Worm (Caenorhabditis elegans) whole organism, L1 larva: ENCODE measurements around the gene C34B4.5.

Experiments used
- C04F5.9 ChIP-seq: sonication (generic microtip); optimal IDR thresholded peaks from 2 replicates; lab custom pipeline; 2016; ENCODE audit warnings: missing genetic modification characterization, missing compliant biosample characterization
- C16A3.4 ChIP-seq: fragments of 150-350 bp; optimal IDR thresholded peaks from 2 replicates; lab custom pipeline; 2014; ENCODE audit warnings: missing biosample characterization, missing genetic modification characterization
- Y116A8C.19 ChIP-seq: sonication (generic microtip); optimal IDR thresholded peaks from 2 replicates; lab custom pipeline; 2016; ENCODE audit warnings: missing compliant biosample characterization, missing genetic modification characterization, borderline replicate concordance
- ama-1 ChIP-seq: fragments of 150-350 bp; optimal IDR thresholded peaks from 2 replicates; lab custom pipeline; 2014
- blmp-1 ChIP-seq: fragments of 150-350 bp; optimal IDR thresholded peaks from 2 replicates; lab custom pipeline; 2014; ENCODE audit warnings: missing biosample characterization, missing genetic modification characterization
- ceh-8 ChIP-seq: fragments of 200-800 bp; sonication (Bioruptor generic); optimal IDR thresholded peaks from 2 replicates; lab custom pipeline; 2018; ENCODE audit warnings: mild to moderate bottlenecking, missing genetic modification characterization, moderate library complexity, missing compliant biosample characterization
- ceh-82 ChIP-seq, 3 experiments: fragments of 150-350 bp in 1 of 3; sonication (generic microtip) in 2 of 3; optimal IDR thresholded peaks; 2 replicates each; lab custom pipeline; 2014 to 2017; ENCODE audit warnings: missing biosample characterization in 3 of 3, missing genetic modification characterization in 3 of 3
- ceh-88 ChIP-seq: fragments of 200-800 bp; sonication (Bioruptor generic); IDR thresholded peaks from 2 replicates; pipeline ENCODE4 v1.3.6; 2022; ENCODE audit warnings: missing genetic modification characterization, missing compliant biosample characterization
- ces-1 ChIP-seq: fragments of 150-350 bp; optimal IDR thresholded peaks from 2 replicates; lab custom pipeline; 2014; ENCODE audit warnings: missing biosample characterization, missing genetic modification reagents, missing genetic modification characterization
- efl-3 ChIP-seq: fragments of 200-800 bp; sonication (Bioruptor generic); optimal IDR thresholded peaks from 2 replicates; lab custom pipeline; 2018; ENCODE audit warnings: mild to moderate bottlenecking, missing genetic modification characterization, missing compliant biosample characterization
- elt-2 ChIP-seq: sonication (generic microtip); optimal IDR thresholded peaks from 2 replicates; lab custom pipeline; 2016; ENCODE audit warnings: missing genetic modification characterization, mild to moderate bottlenecking, inconsistent platforms, missing compliant biosample characterization, missing genetic modification reagents
- fkh-10 ChIP-seq: sonication (generic microtip); optimal IDR thresholded peaks from 2 replicates; lab custom pipeline; 2017; ENCODE audit warnings: missing biosample characterization, missing genetic modification reagents, missing genetic modification characterization
- fkh-4 ChIP-seq: sonication (generic microtip); optimal IDR thresholded peaks from 2 replicates; lab custom pipeline; 2016; ENCODE audit warnings: missing compliant biosample characterization, missing genetic modification characterization, borderline replicate concordance
- fos-1 ChIP-seq: fragments of 150-350 bp; optimal IDR thresholded peaks from 2 replicates; lab custom pipeline; 2014; ENCODE audit warnings: missing biosample characterization, missing genetic modification characterization
- grh-1 ChIP-seq: fragments of 200-800 bp; sonication (Bioruptor generic); IDR thresholded peaks from 2 replicates; pipeline ENCODE4 v1.3.6; 2022; ENCODE audit warnings: missing genetic modification reagents, missing genetic modification characterization, missing compliant biosample characterization
- hpl-2 ChIP-seq: fragments of 150-350 bp; optimal IDR thresholded peaks from 2 replicates; lab custom pipeline; 2014; ENCODE audit warnings: missing biosample characterization, missing genetic modification reagents, missing genetic modification characterization
- irx-1 ChIP-seq: sonication (generic microtip); optimal IDR thresholded peaks from 2 replicates; lab custom pipeline; 2016; ENCODE audit warnings: missing genetic modification characterization, missing compliant biosample characterization
- jun-1 ChIP-seq: fragments of 150-350 bp; optimal IDR thresholded peaks from 2 replicates; lab custom pipeline; 2014; ENCODE audit warnings: missing biosample characterization, missing genetic modification reagents, missing genetic modification characterization
- lin-13 ChIP-seq: fragments of 150-350 bp; optimal IDR thresholded peaks from 2 replicates; lab custom pipeline; 2014; ENCODE audit warnings: missing biosample characterization, missing genetic modification reagents, missing genetic modification characterization
- lin-14 ChIP-seq: fragments of 200-800 bp; sonication (Bioruptor generic); optimal IDR thresholded peaks from 2 replicates; lab custom pipeline; 2018; ENCODE audit warnings: mild to moderate bottlenecking, missing genetic modification characterization, moderate library complexity, missing compliant biosample characterization
- lin-35 ChIP-seq, 2 experiments: fragments of 150-350 bp; optimal IDR thresholded peaks; 2 replicates each; lab custom pipeline; 2014; ENCODE audit warnings: missing biosample characterization in 2 of 2, missing genetic modification characterization in 2 of 2, missing genetic modification reagents in 2 of 2
- lir-3 ChIP-seq: sonication (generic microtip); optimal IDR thresholded peaks from 2 replicates; lab custom pipeline; 2016; ENCODE audit warnings: mild to moderate bottlenecking, missing genetic modification characterization, moderate library complexity, missing compliant biosample characterization; ENCODE audit not compliant: poor library complexity
- lsy-2 ChIP-seq, 2 experiments: fragments of 150-350 bp; optimal IDR thresholded peaks; 2 replicates each; lab custom pipeline; 2014; ENCODE audit warnings: missing biosample characterization in 2 of 2, missing genetic modification characterization in 2 of 2
- mab-9 ChIP-seq: fragments of 200-800 bp; sonication (Bioruptor generic); IDR thresholded peaks from 2 replicates; pipeline ENCODE4 v1.3.6; 2022; ENCODE audit warnings: missing genetic modification reagents, missing genetic modification characterization, missing compliant biosample characterization
- mdl-1 ChIP-seq, 2 experiments: fragments of 150-350 bp; optimal IDR thresholded peaks; 2 replicates each; lab custom pipeline; 2014 to 2017; ENCODE audit warnings: missing biosample characterization in 2 of 2, missing genetic modification characterization in 2 of 2, inconsistent platforms in 1 of 2
- nhr-19 ChIP-seq: fragments of 200-800 bp; sonication (Bioruptor generic); conservative IDR thresholded peaks from 2 replicates; pipeline ENCODE4 v1.3.6; 2022; ENCODE audit warnings: missing genetic modification characterization, missing compliant biosample characterization
- nhr-237 ChIP-seq: fragments of 150-350 bp; optimal IDR thresholded peaks from 2 replicates; lab custom pipeline; 2014; ENCODE audit warnings: missing biosample characterization, missing genetic modification characterization
- nhr-28 ChIP-seq: fragments of 150-350 bp; optimal IDR thresholded peaks from 2 replicates; lab custom pipeline; 2014; ENCODE audit warnings: missing biosample characterization, missing genetic modification characterization
- nhr-47 ChIP-seq: sonication (generic microtip); optimal IDR thresholded peaks from 2 replicates; lab custom pipeline; 2016; ENCODE audit warnings: mild to moderate bottlenecking, missing genetic modification characterization, moderate library complexity, missing compliant biosample characterization
- nhr-76 ChIP-seq: sonication (generic microtip); optimal IDR thresholded peaks from 2 replicates; lab custom pipeline; 2017; ENCODE audit warnings: missing biosample characterization, missing genetic modification characterization
- nhr-77 ChIP-seq: fragments of 150-350 bp; optimal IDR thresholded peaks from 2 replicates; lab custom pipeline; 2014; ENCODE audit warnings: missing biosample characterization, missing genetic modification characterization
- nhr-84 ChIP-seq: sonication (generic microtip); optimal IDR thresholded peaks from 2 replicates; lab custom pipeline; 2017; ENCODE audit warnings: missing biosample characterization, missing genetic modification characterization
- nhr-85 ChIP-seq: sonication (generic microtip); peaks from one replicate; lab custom pipeline; 2016; ENCODE audit warnings: missing genetic modification characterization, inconsistent platforms, missing compliant biosample characterization
- nhr-90 ChIP-seq: sonication (generic microtip); optimal IDR thresholded peaks from 2 replicates; lab custom pipeline; 2016; ENCODE audit warnings: mild to moderate bottlenecking, missing genetic modification characterization, missing compliant biosample characterization; ENCODE audit not compliant: poor library complexity
- pax-3 ChIP-seq: fragments of 200-800 bp; sonication (Bioruptor generic); optimal IDR thresholded peaks from 2 replicates; lab custom pipeline; 2018; ENCODE audit warnings: mild to moderate bottlenecking, missing genetic modification characterization, moderate library complexity, missing compliant biosample characterization
- sox-4 ChIP-seq: sonication (generic microtip); optimal IDR thresholded peaks from 2 replicates; lab custom pipeline; 2016; ENCODE audit warnings: missing genetic modification characterization, missing compliant biosample characterization
- sptf-1 ChIP-seq: fragments of 150-350 bp; optimal IDR thresholded peaks from 2 replicates; lab custom pipeline; 2014; ENCODE audit warnings: missing biosample characterization, missing genetic modification characterization
- sup-37 ChIP-seq: fragments of 200-800 bp; sonication (Bioruptor generic); optimal IDR thresholded peaks from 2 replicates; lab custom pipeline; 2018; ENCODE audit warnings: mild to moderate bottlenecking, missing genetic modification characterization, missing compliant biosample characterization
- swsn-7 ChIP-seq: sonication (generic microtip); optimal IDR thresholded peaks from 2 replicates; lab custom pipeline; 2016; ENCODE audit warnings: missing genetic modification characterization, missing compliant biosample characterization
- unc-130 ChIP-seq: fragments of 150-350 bp; optimal IDR thresholded peaks from 2 replicates; lab custom pipeline; 2017; ENCODE audit warnings: missing biosample characterization, missing genetic modification characterization, inconsistent platforms
- unc-98 ChIP-seq: fragments of 200-800 bp; sonication (Bioruptor generic); IDR thresholded peaks from 2 replicates; pipeline ENCODE4 v1.3.6; 2022; ENCODE audit warnings: missing genetic modification characterization, missing compliant biosample characterization
- vab-15 ChIP-seq: sonication (generic microtip); optimal IDR thresholded peaks from 2 replicates; lab custom pipeline; 2017; ENCODE audit warnings: missing genotype, mild to moderate bottlenecking, missing genetic modification characterization, missing compliant biosample characterization

The C34B4.5 gene

ce11 chrV:13053635-13054034 lies 42.1 kb upstream of the C34B4.5 start, which contains the start of gene srr-1:
TSS of gene srr-1 (minus strand) at chrV:13053735.
- TF ChIP-seq C16A3.4 (tag; lab: Kevin White, UChicago): no peak
- TF ChIP-seq lin-14 (GFP tag; lab: Kevin White, UChicago): no peak
- no peak for TF ChIP-seq unc-98 (GFP tag; lab: Robert Waterston, UW)
- TF ChIP-seq nhr-237: no peak
- no peak for TF ChIP-seq blmp-1 (tag; lab: Kevin White, UChicago)
- TF ChIP-seq lin-35 (GFP tag; optimal IDR thresholded peaks at IDR 0.05; lab: Kevin White, UChicago): no peak
- TF ChIP-seq efl-3 (GFP tag; lab: Kevin White, UChicago): no peak
- TF ChIP-seq ceh-8 (GFP tag; lab: Kevin White, UChicago): no peak
- no peak for TF ChIP-seq ama-1
- no peak for TF ChIP-seq nhr-76
- TF ChIP-seq sup-37 (GFP tag; lab: Kevin White, UChicago): no peak
- TF ChIP-seq Y116A8C.19 (tag; lab: Kevin White, UChicago): no peak
- no peak for TF ChIP-seq irx-1
- no peak for TF ChIP-seq sptf-1 (tag; lab: Kevin White, UChicago)
- no peak for TF ChIP-seq lsy-2 (tag; optimal IDR thresholded peaks at IDR 0.05; lab: Kevin White, UChicago)
- TF ChIP-seq lir-3 (tag; lab: Kevin White, UChicago): no peak
- TF ChIP-seq, all 84 proteins: peak for 0

DNA sequence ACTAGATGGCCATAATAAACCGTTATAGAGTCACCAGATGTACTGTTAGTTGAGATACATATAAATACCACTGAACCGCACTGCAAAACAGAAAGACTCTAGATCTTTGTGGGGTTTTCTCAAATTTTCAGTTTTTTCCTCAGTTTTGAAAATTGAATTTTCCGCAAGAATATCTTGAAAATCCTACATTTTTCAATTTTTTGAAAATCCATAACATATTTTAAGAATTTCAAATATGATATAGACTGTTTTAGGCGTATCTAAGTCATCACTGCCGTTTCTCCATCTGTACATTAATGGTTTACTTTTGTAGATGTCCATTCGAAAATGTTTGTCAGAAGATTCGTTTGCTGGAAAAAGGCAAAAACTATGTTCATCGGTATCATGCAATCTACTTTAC lies 33.9 kb upstream of the C34B4.5 start, which contains the start of gene F42E8.1:
F42E8.1 (plus strand) TSS at position 301 of the 400 bp plus-strand sequence.
- TF ChIP-seq vab-15 (tag; lab: Kevin White, UChicago) (no peak), unc-98 (GFP tag; lab: Robert Waterston, UW) (no peak), efl-3 (GFP tag; lab: Kevin White, UChicago) (no peak), nhr-77 (tag; lab: Kevin White, UChicago) (no peak), blmp-1 (tag; lab: Kevin White, UChicago) (no peak), unc-130 (tag; lab: Kevin White, UChicago) (no peak), fkh-4 (tag; lab: Kevin White, UChicago) (no peak), nhr-47 (tag; lab: Kevin White, UChicago) (no peak), irx-1 (no peak), hpl-2 (no peak), grh-1 (GFP tag; lab: Robert Waterston, UW) (no peak), jun-1 (no peak), nhr-90 (tag; lab: Kevin White, UChicago) (no peak)
- TF ChIP-seq, all 84 proteins: peak for 0

ce11 chrV:13063402-13063801 lies 32.4 kb upstream of the C34B4.5 start:
- no peak for TF ChIP-seq jun-1
- TF ChIP-seq sox-4 (tag; lab: Kevin White, UChicago): no peak
- TF ChIP-seq lin-14 (GFP tag; lab: Kevin White, UChicago): no peak
- TF ChIP-seq mab-9 (GFP tag; lab: Robert Waterston, UW): no peak
- no peak for TF ChIP-seq ces-1 (GFP tag; lab: Kevin White, UChicago)
- TF ChIP-seq fkh-10: no peak
- no peak for TF ChIP-seq C04F5.9 (tag; lab: Kevin White, UChicago)
- TF ChIP-seq nhr-237: no peak

- TF ChIP-seq blmp-1 (tag; lab: Kevin White, UChicago): no peak
- TF ChIP-seq nhr-19 (GFP tag; lab: Robert Waterston, UW): no peak
- TF ChIP-seq fkh-10: no peak
- TF ChIP-seq swsn-7: no peak
- TF ChIP-seq lin-13 (GFP tag; lab: Kevin White, UChicago): no peak
- no peak for TF ChIP-seq pax-3 (tag; lab: Kevin White, UChicago)
- no peak for TF ChIP-seq nhr-28 (tag; lab: Kevin White, UChicago)
- TF ChIP-seq vab-15 (tag; lab: Kevin White, UChicago): no peak
- no peak for TF ChIP-seq nhr-85 (tag; lab: Kevin White, UChicago)
- no peak for TF ChIP-seq mdl-1 (tag; optimal IDR thresholded peaks at IDR 0.05; lab: Kevin White, UChicago)
- no peak for TF ChIP-seq fos-1 (tag; lab: Kevin White, UChicago)
- TF ChIP-seq elt-2 (tag; lab: Kevin White, UChicago): no peak
- no peak for TF ChIP-seq sox-4 (tag; lab: Kevin White, UChicago)
- TF ChIP-seq ceh-82 (tag; optimal IDR thresholded peaks at IDR 0.05; lab: Kevin White, UChicago): no peak
- TF ChIP-seq ama-1: no peak
- TF ChIP-seq nhr-84 (tag; lab: Kevin White, UChicago): no peak
- TF ChIP-seq fkh-4 (tag; lab: Kevin White, UChicago): no peak
- no peak for TF ChIP-seq ceh-88 (GFP tag; lab: Robert Waterston, UW)
- no peak for TF ChIP-seq irx-1
- TF ChIP-seq, all 84 proteins: peak for 0
Measured at ce11 chrV:13064164-13064563, 31.6 kb upstream of the C34B4.5 start.
